Worm (Caenorhabditis elegans) whole organism, L4 larva: ENCODE measurements around the gene Y25C1A.14.

Source experiments
- Y75B8A.6 ChIP-seq: fragments of 200-800 bp; sonication (Bioruptor generic); IDR thresholded peaks from 2 replicates; pipeline ENCODE4 v1.3.6; 2022; ENCODE audit warnings: missing genetic modification reagents, missing genetic modification characterization, missing compliant biosample characterization
- php-3 ChIP-seq: fragments of 200-800 bp; sonication (Bioruptor generic); IDR thresholded peaks from 2 replicates; pipeline ENCODE4 v1.3.6; 2022; ENCODE audit warnings: missing genetic modification reagents, missing genetic modification characterization, missing compliant biosample characterization

DNA sequence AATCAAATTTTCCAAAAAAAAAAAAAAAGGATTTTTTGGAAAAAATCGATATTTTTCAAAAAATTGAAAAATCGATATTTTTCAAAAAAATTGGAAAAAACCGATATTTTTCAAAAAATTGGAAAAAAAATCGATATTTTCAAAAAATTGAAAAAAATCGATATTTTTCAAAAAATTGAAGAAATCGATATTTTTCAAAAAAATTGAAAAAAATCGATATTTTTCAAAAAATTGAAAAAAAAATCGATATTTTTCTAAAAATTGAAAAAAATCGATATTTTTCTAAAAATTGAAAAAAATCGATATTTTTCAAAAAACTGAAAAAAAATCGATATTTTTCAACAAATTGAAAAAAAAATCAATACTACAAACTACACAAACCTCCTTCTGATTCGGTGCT is 32.8 kb downstream of the Y25C1A.14 start:
- TF ChIP-seq php-3 (GFP tag; lab: Robert Waterston, UW) (no peak), Y75B8A.6 (GFP tag; lab: Robert Waterston, UW) (no peak)
